Fruit fly (Drosophila melanogaster): ENCODE measurements around the gene mtd.

The mtd gene

dm6 chr3R:5302939-5303777 is 47.1 kb downstream of the mtd start:
- 0 out of 2 replicates have a peak, but pooled peaks have one; percentile 25 for TF ChIP-seq ara (GFP tag; IDR thresholded peaks at IDR 0.05)
- peak; percentile 34 for TF ChIP-seq CG8281 (tag; optimal IDR thresholded peaks at IDR 0.05)
- peak; percentile 37; the same call in 1 of the 3 replicates for TF ChIP-seq zfh1 (GFP tag; IDR thresholded peaks at IDR 0.05)
- TF ChIP-seq CG11247 (GFP tag; IDR thresholded peaks at IDR 0.05), result peak; percentile 34; the same call in 1 of the 2 replicates
- TF ChIP-seq nau (GFP tag; optimal IDR thresholded peaks at IDR 0.05), result no peak
- TF ChIP-seq CG11504 (tag; optimal IDR thresholded peaks at IDR 0.05), result peak; percentile 8
- TF ChIP-seq HLH4C (GFP tag; IDR thresholded peaks at IDR 0.05; ENCODE audit: partially characterized antibody), result no peak
- no peak for TF ChIP-seq usp (GFP tag; optimal IDR thresholded peaks at IDR 0.05)
- peak; percentile 44; the same call in 1 of the 2 replicates for TF ChIP-seq sob (GFP tag; IDR thresholded peaks at IDR 0.05)
- TF ChIP-seq hkb (optimal IDR thresholded peaks at IDR 0.05), result no peak
- TF ChIP-seq hkb (GFP tag; IDR thresholded peaks at IDR 0.05), result peak; percentile 30; the same call in 1 of the 2 replicates
- peak; percentile 10 for TF ChIP-seq CG2202 (tag; optimal IDR thresholded peaks at IDR 0.05)
- TF ChIP-seq E2f2 (GFP tag; IDR thresholded peaks at IDR 0.05), result 0 out of 2 replicates have a peak, but pooled peaks have one; percentile 29
- no peak for TF ChIP-seq ken (GFP tag; IDR thresholded peaks at IDR 0.05)
- no peak for TF ChIP-seq CG30431 (GFP tag; optimal IDR thresholded peaks at IDR 0.05)
- no peak for TF ChIP-seq twi (tag; optimal IDR thresholded peaks at IDR 0.05)
- TF ChIP-seq CG10543 (GFP tag; optimal IDR thresholded peaks at IDR 0.05), result peak; percentile 51
- peak; percentile 46; the same call in 1 of the 2 replicates for TF ChIP-seq CG14014 (GFP tag; IDR thresholded peaks at IDR 0.05)
- no peak for TF ChIP-seq CTCF (GFP tag; optimal IDR thresholded peaks at IDR 0.05)
- TF ChIP-seq tap (tag; optimal IDR thresholded peaks at IDR 0.05), result peak; percentile 20
- TF ChIP-seq CG4328 (GFP tag; optimal IDR thresholded peaks at IDR 0.05), result peak; percentile 1
- peak; percentile 32 for TF ChIP-seq CG12071 (GFP tag; optimal IDR thresholded peaks at IDR 0.05)
- 0 out of 2 replicates have a peak, but pooled peaks have one; percentile 39 for TF ChIP-seq Atf6 (GFP tag; IDR thresholded peaks at IDR 0.05)
- TF ChIP-seq Dbx (GFP tag; IDR thresholded peaks at IDR 0.05), result no peak
- peak in 1 of 2 experiments; percentile 18 for TF ChIP-seq Hr78 (GFP tag; optimal IDR thresholded peaks at IDR 0.05)
- TF ChIP-seq CG8290 (GFP tag; optimal IDR thresholded peaks at IDR 0.05), result no peak
- TF ChIP-seq CG8290 (tag; optimal IDR thresholded peaks at IDR 0.05), result peak in 1 of 2 experiments; percentile 44
- TF ChIP-seq onecut (GFP tag; IDR thresholded peaks at IDR 0.05), result peak; percentile 26; the same call in 1 of the 2 replicates
- peak in 1 of 2 experiments; percentile 32 for TF ChIP-seq Pdp1 (GFP tag; optimal IDR thresholded peaks at IDR 0.05)
- no peak for TF ChIP-seq CG4404 (GFP tag; IDR thresholded peaks at IDR 0.05)
- no peak for TF ChIP-seq pan (optimal IDR thresholded peaks at IDR 0.05)
- peak in 1 of 2 experiments; percentile 8 for TF ChIP-seq pan (GFP tag; optimal IDR thresholded peaks at IDR 0.05 in 1 of 2, IDR thresholded peaks at IDR 0.05 in 1 of 2)
- peak; percentile 18 for TF ChIP-seq kni (GFP tag; optimal IDR thresholded peaks at IDR 0.05)
- peak; percentile 5 for TF ChIP-seq fd102C (GFP tag; optimal IDR thresholded peaks at IDR 0.05)
- peak; percentile 15; the same call in 1 of the 3 replicates for TF ChIP-seq gce (GFP tag; IDR thresholded peaks at IDR 0.05)
- peak; percentile 29 for TF ChIP-seq fd64A (GFP tag; optimal IDR thresholded peaks at IDR 0.05)
- TF ChIP-seq chinmo (GFP tag; IDR thresholded peaks at IDR 0.05; ENCODE audit: partially characterized antibody), result 0 out of 4 replicates have a peak, but pooled peaks have one; percentile 39
- TF ChIP-seq CG12236 (GFP tag; optimal IDR thresholded peaks at IDR 0.05), result no peak
- TF ChIP-seq CG7839 (tag; optimal IDR thresholded peaks at IDR 0.05), result no peak
- TF ChIP-seq Neu2 (GFP tag; optimal IDR thresholded peaks at IDR 0.05; ENCODE audit: borderline replicate concordance), result no peak
- peak; percentile 14 for TF ChIP-seq Fer1 (GFP tag; optimal IDR thresholded peaks at IDR 0.05)
- TF ChIP-seq CG4707 (GFP tag; optimal IDR thresholded peaks at IDR 0.05), result peak; percentile 26
- TF ChIP-seq lab (GFP tag; optimal IDR thresholded peaks at IDR 0.05), result peak; percentile 41
- TF ChIP-seq exex (tag; optimal IDR thresholded peaks at IDR 0.05), result peak; percentile 96
- TF ChIP-seq Rfx (GFP tag; IDR thresholded peaks at IDR 0.05), result no peak
- TF ChIP-seq Sry-β (GFP tag; optimal IDR thresholded peaks at IDR 0.05), result no peak
- TF ChIP-seq CG13123 (GFP tag; optimal IDR thresholded peaks at IDR 0.05), result no peak
- TF ChIP-seq NfI (GFP tag; optimal IDR thresholded peaks at IDR 0.05), result no peak
- TF ChIP-seq bbx (GFP tag; IDR thresholded peaks at IDR 0.05; ENCODE audit: partially characterized antibody), result no peak

Measured in whole organism, embryonic.